Fruit fly (Drosophila melanogaster) whole organism, pupa: Measurements from ENCODE around the gene Iru.

ENCODE experiments used
- CG34367 ChIP-seq: fragments of 200-800 bp; sonication (Bioruptor generic); optimal IDR thresholded peaks from 2 replicates; lab custom pipeline; 2018; ENCODE audit warnings: missing biosample characterization, mild to moderate bottlenecking, missing genetic modification characterization
- CG8159 ChIP-seq: fragments of 200-800 bp; sonication (Bioruptor generic); optimal IDR thresholded peaks from 3 replicates; lab custom pipeline; 2018; ENCODE audit warnings: missing biosample characterization, mild to moderate bottlenecking, missing genetic modification characterization, moderate library complexity
- CG9948 ChIP-seq: fragments of 200-800 bp; sonication (Bioruptor generic); optimal IDR thresholded peaks from 2 replicates; lab custom pipeline; 2018; ENCODE audit warnings: missing biosample characterization, mild to moderate bottlenecking, missing genetic modification characterization, moderate library complexity
- Pif1B ChIP-seq: fragments of 200-800 bp; sonication (Bioruptor generic); optimal IDR thresholded peaks from 3 replicates; lab custom pipeline; 2016; ENCODE audit warnings: missing biosample characterization, missing genetic modification characterization
- Snoo ChIP-seq: fragments of 200-800 bp; sonication (Bioruptor generic); optimal IDR thresholded peaks from 3 replicates; lab custom pipeline; 2017; ENCODE audit warnings: missing biosample characterization, mild to moderate bottlenecking, missing genetic modification characterization, inconsistent platforms
- gl ChIP-seq: fragments of 200-800 bp; sonication (Bioruptor generic); optimal IDR thresholded peaks from 2 replicates; lab custom pipeline; 2018; ENCODE audit warnings: missing biosample characterization, mild to moderate bottlenecking, missing genetic modification characterization

- no peak for TF ChIP-seq CG8159 (tag; lab: Kevin White, UChicago)
- no peak for TF ChIP-seq Snoo
- TF ChIP-seq gl (tag; lab: Kevin White, UChicago), result no peak
- TF ChIP-seq Pif1B (GFP tag; lab: Kevin White, UChicago), result no peak
- TF ChIP-seq CG34367, result no peak
- no peak for TF ChIP-seq CG9948 (tag; lab: Kevin White, UChicago)
Observed at dm6 chr3R:8981209-8981996, 24.9 kb upstream of the Iru start.
